Worm (Caenorhabditis elegans): ENCODE results near the gene exc-15.
"Not testable (repeated sequence)": the region's sequence is repeated elsewhere in the genome, so short reads cannot be mapped to it uniquely, and the experiment has no call there.

The exc-15 gene

DNA sequence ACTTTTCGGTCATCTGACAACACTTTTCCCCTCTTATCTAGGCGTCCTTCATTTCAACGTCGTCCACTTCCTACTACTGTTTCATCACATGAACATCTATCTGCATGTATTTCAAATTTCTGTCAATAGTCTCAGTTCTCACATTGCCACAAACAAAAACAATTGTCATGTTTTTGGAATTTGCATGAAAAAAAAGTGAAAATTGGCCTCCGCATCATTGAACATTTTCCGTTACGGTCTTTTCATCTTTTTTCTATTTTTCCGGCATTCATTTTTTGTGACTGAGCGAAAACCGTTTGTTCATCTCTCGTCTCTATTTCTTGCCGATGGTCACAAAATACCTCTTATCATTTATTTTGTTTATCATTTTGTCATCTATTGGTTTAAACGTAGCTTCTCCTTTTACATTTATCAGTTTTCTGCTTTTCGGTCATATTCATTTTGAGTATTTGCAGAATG is at the start of gene exc-15:
Gene exc-15, plus strand, starts transcription at position 411 of the 459 bp plus-strand sequence.
- TF ChIP-seq ztf-29 (GFP tag; IDR thresholded peaks at IDR 0.05) (no peak), ztf-23 (GFP tag; IDR thresholded peaks at IDR 0.05) (no peak), tab-1 (GFP tag; IDR thresholded peaks at IDR 0.05) (no peak)

DNA sequence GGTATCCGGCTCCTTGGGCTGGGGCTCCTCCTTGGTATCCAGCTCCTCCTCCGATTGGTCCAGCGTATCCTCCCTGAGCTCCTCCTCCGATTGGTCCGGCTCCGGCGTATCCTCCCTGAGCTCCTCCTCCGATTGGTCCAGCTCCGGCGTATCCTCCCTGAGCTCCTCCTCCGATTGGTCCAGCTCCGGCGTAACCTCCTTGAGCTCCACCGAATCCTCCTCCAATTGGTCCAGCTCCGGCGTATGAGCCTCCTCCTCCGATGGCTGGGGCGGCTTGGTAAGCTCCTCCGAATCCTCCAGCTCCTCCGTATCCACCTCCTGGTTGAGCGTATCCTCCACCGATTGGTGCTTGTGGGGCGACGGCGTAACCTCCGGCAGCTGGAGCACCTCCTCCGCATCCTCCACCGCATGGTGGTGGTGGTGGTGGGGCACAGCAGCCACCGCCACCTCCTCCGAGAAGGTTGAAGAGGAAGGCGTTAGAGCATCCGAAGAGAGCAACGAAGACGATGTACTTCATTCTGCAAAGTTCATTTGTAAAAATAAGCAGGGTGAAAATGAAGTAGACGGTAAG is 47.8 kb upstream of the exc-15 start, which contains the start of gene Y47D7A.13:
Gene Y47D7A.13, minus strand, starts transcription at position 517 of the 571 bp plus-strand sequence.
- TF ChIP-seq med-1 (GFP tag; optimal IDR thresholded peaks at IDR 0.05; ENCODE audit: insufficient read depth) (no peak), klf-2 (GFP tag; conservative IDR thresholded peaks at IDR 0.05) (no peak), ztf-29 (GFP tag; IDR thresholded peaks at IDR 0.05) (no peak), T22C8.4 (GFP tag; IDR thresholded peaks at IDR 0.05) (no peak), cog-1 (tag; optimal IDR thresholded peaks at IDR 0.05) (no peak), ref-1 (GFP tag; conservative IDR thresholded peaks at IDR 0.05) (no peak), flt-1 (GFP tag; IDR thresholded peaks at IDR 0.05) (no peak), tab-1 (GFP tag; IDR thresholded peaks at IDR 0.05) (no peak), ztf-23 (GFP tag; IDR thresholded peaks at IDR 0.05) (no peak)

DNA sequence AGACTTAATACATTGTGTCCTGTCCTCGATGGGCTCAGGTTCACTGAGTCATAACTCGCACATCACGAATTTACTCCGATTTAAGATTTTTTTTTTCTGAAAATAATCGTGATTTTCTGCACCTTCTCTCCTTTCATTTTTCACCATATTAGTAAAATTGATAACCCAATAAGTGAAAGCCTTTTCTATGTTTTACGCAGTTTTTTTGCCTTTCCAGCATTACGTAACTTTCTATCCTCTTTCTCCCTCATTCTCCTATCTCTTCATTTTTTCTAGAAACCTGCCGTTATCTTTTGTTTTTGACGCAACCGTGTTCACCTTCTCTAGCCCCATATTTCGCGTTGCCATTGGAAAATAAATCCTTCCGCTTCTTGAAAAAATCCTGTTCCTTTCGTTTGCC is 46.0 kb upstream of the exc-15 start:
- TF ChIP-seq T22C8.4 (GFP tag; IDR thresholded peaks at IDR 0.05), result no peak
- no peak for TF ChIP-seq ref-1 (GFP tag; conservative IDR thresholded peaks at IDR 0.05)
- no peak for TF ChIP-seq med-1 (GFP tag; optimal IDR thresholded peaks at IDR 0.05; ENCODE audit: insufficient read depth)
- no peak for TF ChIP-seq tab-1 (GFP tag; IDR thresholded peaks at IDR 0.05)
- TF ChIP-seq cog-1 (tag; optimal IDR thresholded peaks at IDR 0.05), result no peak
- TF ChIP-seq ztf-23 (GFP tag; IDR thresholded peaks at IDR 0.05), result no peak
- TF ChIP-seq ztf-29 (GFP tag; IDR thresholded peaks at IDR 0.05), result no peak
- no peak for TF ChIP-seq flt-1 (GFP tag; IDR thresholded peaks at IDR 0.05)
- no peak for TF ChIP-seq klf-2 (GFP tag; conservative IDR thresholded peaks at IDR 0.05)

DNA sequence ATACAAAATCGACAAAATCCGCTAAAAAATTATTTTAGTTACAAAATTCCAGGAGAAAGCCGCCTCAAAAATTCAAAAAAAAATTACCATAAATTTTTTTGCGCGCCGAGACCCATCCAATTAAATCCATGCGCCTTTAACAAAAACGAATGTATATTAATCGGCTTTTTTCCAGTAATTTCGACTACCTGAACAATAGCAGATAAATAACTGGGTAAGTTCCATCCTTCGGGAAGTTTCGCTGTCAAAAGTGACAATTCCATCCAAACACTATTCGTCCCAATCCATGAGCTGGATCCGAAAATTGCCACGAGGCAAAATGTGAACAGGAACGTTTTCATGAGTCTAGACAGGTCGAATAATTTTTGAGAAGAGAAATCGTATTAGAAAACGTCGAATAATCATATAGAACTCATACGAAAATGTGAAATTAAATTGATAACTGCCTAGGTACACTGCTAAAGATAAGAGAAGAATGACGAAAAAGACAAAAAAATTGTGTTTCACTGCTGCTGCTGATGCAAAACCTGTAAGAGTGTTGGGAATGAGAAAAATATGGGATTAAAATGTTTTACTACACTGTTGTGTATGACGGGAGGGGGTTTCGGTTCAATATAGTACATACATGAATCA is 40.4 kb upstream of the exc-15 start, which contains the start of gene rft-1:
Gene rft-1, minus strand, starts transcription at position 475 of the 633 bp plus-strand sequence.
- no peak for TF ChIP-seq tab-1 (GFP tag; IDR thresholded peaks at IDR 0.05)
- no peak for TF ChIP-seq ref-1 (GFP tag; conservative IDR thresholded peaks at IDR 0.05)
- TF ChIP-seq klf-2 (GFP tag; conservative IDR thresholded peaks at IDR 0.05), result no peak
- TF ChIP-seq med-1 (GFP tag; optimal IDR thresholded peaks at IDR 0.05; ENCODE audit: insufficient read depth), result no peak
- no peak for TF ChIP-seq ztf-29 (GFP tag; IDR thresholded peaks at IDR 0.05)
- no peak for TF ChIP-seq ztf-23 (GFP tag; IDR thresholded peaks at IDR 0.05)
- TF ChIP-seq T22C8.4 (GFP tag; IDR thresholded peaks at IDR 0.05), result no peak
- no peak for TF ChIP-seq cog-1 (tag; optimal IDR thresholded peaks at IDR 0.05)
- TF ChIP-seq flt-1 (GFP tag; IDR thresholded peaks at IDR 0.05), result no peak

DNA sequence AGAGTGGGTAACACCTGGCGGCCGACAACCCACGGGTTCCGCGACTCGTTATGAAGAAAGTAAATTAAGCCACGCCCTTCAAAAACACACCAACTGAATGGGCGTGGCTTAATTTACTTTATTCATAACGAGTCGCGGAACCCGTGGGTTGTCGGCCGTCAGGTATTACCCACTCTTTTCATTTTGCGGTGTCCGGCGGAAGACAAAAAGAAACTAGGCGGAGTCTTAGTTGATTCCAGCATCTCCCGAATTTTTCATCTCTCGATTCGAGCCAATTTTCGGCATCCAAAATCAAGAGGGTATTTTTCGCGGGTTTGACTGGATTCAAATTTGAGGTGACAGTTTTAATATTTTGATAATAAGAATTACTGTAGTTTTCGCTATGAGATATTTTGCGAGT is 35.6 kb upstream of the exc-15 start:
- no peak for TF ChIP-seq med-1 (GFP tag; optimal IDR thresholded peaks at IDR 0.05; ENCODE audit: insufficient read depth)
- no peak for TF ChIP-seq klf-2 (GFP tag; conservative IDR thresholded peaks at IDR 0.05)
- no peak for TF ChIP-seq ztf-23 (GFP tag; IDR thresholded peaks at IDR 0.05)
- no peak for TF ChIP-seq T22C8.4 (GFP tag; IDR thresholded peaks at IDR 0.05)
- no peak for TF ChIP-seq tab-1 (GFP tag; IDR thresholded peaks at IDR 0.05)
- no peak for TF ChIP-seq ztf-29 (GFP tag; IDR thresholded peaks at IDR 0.05)
- TF ChIP-seq ref-1 (GFP tag; conservative IDR thresholded peaks at IDR 0.05), result no peak

DNA sequence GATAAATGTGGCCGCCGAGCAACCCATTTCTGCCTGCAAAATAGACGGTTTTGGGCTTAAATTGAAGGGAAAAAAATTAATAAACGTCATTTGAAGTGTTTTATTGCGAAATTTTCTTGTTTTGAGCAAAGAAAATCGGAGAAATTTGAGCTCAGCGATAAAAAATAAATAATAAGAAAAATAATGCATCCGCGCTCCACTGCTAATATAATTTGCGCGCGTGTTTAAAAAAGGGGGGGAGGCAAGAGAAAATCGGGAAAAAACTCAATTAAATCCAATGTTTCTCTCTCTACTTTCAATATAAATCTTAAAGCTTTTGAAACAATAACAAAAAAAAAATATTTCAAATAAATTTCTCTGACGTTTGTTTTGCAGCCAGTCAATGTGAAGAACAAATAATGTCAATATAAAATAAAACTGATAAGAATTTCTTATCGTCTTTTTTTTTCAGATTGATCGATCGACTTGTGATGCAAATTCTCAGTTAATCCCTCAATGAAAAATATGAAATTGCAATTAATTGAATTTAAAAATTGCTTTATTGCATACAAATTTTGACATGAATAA is 32.7 kb upstream of the exc-15 start, which contains the start of gene rft-2:
Gene rft-2, minus strand, starts transcription at position 41 of the 567 bp plus-strand sequence.
- TF ChIP-seq med-1 (GFP tag; optimal IDR thresholded peaks at IDR 0.05; ENCODE audit: insufficient read depth) (no peak), klf-2 (GFP tag; conservative IDR thresholded peaks at IDR 0.05) (no peak), ztf-23 (GFP tag; IDR thresholded peaks at IDR 0.05) (no peak), ref-1 (GFP tag; conservative IDR thresholded peaks at IDR 0.05) (no peak), T22C8.4 (GFP tag; IDR thresholded peaks at IDR 0.05) (no peak), cog-1 (tag; optimal IDR thresholded peaks at IDR 0.05) (no peak), ztf-29 (GFP tag; IDR thresholded peaks at IDR 0.05) (no peak), flt-1 (GFP tag; IDR thresholded peaks at IDR 0.05) (no peak), tab-1 (GFP tag; IDR thresholded peaks at IDR 0.05) (no peak)

DNA sequence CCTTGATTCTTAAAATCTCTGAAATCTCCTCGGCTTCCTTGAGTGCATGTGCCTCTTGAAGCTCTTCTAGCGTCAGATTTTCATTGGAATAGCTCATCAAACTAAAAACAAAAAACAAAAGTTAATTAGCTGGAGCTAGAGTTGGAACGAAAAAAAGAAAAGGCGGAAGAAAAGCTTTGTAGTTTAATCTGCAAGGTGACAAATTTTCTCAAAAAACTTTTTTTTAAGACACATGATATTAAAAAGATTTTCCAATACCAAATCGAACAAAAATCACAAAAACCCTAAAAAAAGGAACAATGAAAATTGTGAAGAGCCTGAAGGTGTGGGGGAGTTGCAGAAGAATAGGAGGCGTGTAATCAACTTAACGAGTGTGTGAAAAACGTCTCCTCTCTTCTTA is 28.6 kb upstream of the exc-15 start, which contains the start of gene gnrr-5:
Gene gnrr-5, minus strand, starts transcription at position 101 of the 400 bp plus-strand sequence.
- TF ChIP-seq cog-1 (tag; optimal IDR thresholded peaks at IDR 0.05) (no peak), tab-1 (GFP tag; IDR thresholded peaks at IDR 0.05) (no peak), ztf-29 (GFP tag; IDR thresholded peaks at IDR 0.05) (no peak), ref-1 (GFP tag; conservative IDR thresholded peaks at IDR 0.05) (no peak), T22C8.4 (GFP tag; IDR thresholded peaks at IDR 0.05) (no peak), klf-2 (GFP tag; conservative IDR thresholded peaks at IDR 0.05) (no peak), ztf-23 (GFP tag; IDR thresholded peaks at IDR 0.05) (no peak), flt-1 (GFP tag; IDR thresholded peaks at IDR 0.05) (no peak), med-1 (GFP tag; optimal IDR thresholded peaks at IDR 0.05; ENCODE audit: insufficient read depth) (no peak)

DNA sequence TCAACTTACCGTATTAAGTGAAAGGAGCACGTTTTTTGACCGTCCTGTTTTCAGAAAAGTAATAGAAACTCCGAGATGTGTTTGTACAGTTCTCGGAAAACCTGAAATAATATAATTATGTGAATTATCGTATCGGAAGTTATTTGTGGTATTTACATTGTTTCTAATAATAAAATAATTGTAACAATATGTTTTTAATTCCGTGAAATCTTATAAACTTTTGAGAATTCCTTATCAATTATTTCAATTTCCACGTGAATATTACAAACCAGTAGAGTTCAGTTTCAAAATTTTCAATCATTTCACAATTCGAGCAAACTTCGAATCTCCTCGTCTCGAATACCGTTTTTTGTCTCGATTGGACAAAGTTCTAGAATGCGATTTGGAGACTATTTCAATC is 12.2 kb upstream of the exc-15 start, which contains the start of gene T08H10.3:
Gene T08H10.3, plus strand, starts transcription at position 301 of the 400 bp plus-strand sequence.
- TF ChIP-seq tab-1 (GFP tag; IDR thresholded peaks at IDR 0.05) (no peak), ref-1 (GFP tag; conservative IDR thresholded peaks at IDR 0.05) (no peak), ztf-29 (GFP tag; IDR thresholded peaks at IDR 0.05) (no peak)

DNA sequence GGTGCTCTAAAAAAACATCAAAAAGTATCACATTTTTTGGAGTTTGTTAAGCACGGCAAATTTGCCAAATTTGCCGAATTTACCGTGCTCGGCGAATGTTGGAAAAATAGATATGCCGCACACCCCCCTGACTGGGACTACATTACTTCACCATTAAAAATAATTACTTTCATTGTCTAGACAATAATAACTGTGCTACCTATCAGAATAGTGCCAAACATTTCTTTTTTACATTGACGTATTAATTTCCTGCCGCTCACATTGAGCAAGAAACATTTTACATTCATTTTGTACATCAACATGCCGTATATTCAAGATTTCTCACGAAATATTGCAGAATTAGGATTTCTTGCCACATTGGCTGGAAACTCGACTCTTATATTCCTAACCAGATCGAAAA is 8.7 kb upstream of the exc-15 start, which contains the start of gene str-35:
Gene str-35, plus strand, starts transcription at position 301 of the 400 bp plus-strand sequence.
- TF ChIP-seq ref-1 (GFP tag; conservative IDR thresholded peaks at IDR 0.05); klf-2 (GFP tag; conservative IDR thresholded peaks at IDR 0.05); tab-1 (GFP tag; IDR thresholded peaks at IDR 0.05): not testable (repeated sequence)
